Fruit fly (Drosophila melanogaster) whole organism, embryonic: ENCODE measurements around the gene CG33687.

Experiments
- CG11560 ChIP-seq: fragments of 200-800 bp; sonication (Bioruptor generic); IDR thresholded peaks from 3 replicates; pipeline ENCODE4 v1.3.6; 2022; ENCODE audit warnings: missing biosample characterization, missing genetic modification characterization
- CG11695 ChIP-seq: fragments of 200-800 bp; sonication (Bioruptor generic); IDR thresholded peaks from 3 replicates; pipeline ENCODE4 v1.3.6; 2022; ENCODE audit warnings: missing biosample characterization, missing genetic modification characterization
- CG13287 ChIP-seq: fragments of 200-800 bp; sonication (Bioruptor generic); IDR thresholded peaks from 2 replicates; pipeline ENCODE4 v1.3.6; 2022; ENCODE audit warnings: missing biosample characterization, missing genetic modification characterization; ENCODE audit not compliant: partially characterized antibody
- CG13894 ChIP-seq: fragments of 200-800 bp; sonication (Bioruptor generic); optimal IDR thresholded peaks from 3 replicates; lab custom pipeline; 2018; ENCODE audit warnings: missing biosample characterization, mild to moderate bottlenecking, missing genetic modification characterization, moderate library complexity
- CG14441 ChIP-seq: fragments of 200-800 bp; sonication (Bioruptor generic); IDR thresholded peaks from 2 replicates; pipeline ENCODE4 v1.3.6; 2022; ENCODE audit warnings: missing biosample characterization, missing genetic modification characterization
- CG15696 ChIP-seq: fragments of 200-800 bp; sonication (Bioruptor generic); optimal IDR thresholded peaks from 2 replicates; lab custom pipeline; 2019; ENCODE audit warnings: missing biosample characterization, mild to moderate bottlenecking, missing genetic modification characterization, moderate library complexity
- CG1603 ChIP-seq: fragments of 200-800 bp; sonication (Bioruptor generic); optimal IDR thresholded peaks from 2 replicates; lab custom pipeline; 2019; ENCODE audit warnings: missing biosample characterization, mild to moderate bottlenecking, missing genetic modification characterization, moderate library complexity
- CG16779 ChIP-seq: fragments of 200-800 bp; sonication (Bioruptor generic); IDR thresholded peaks from 2 replicates; pipeline ENCODE4 v1.3.6; 2022; ENCODE audit warnings: missing biosample characterization, missing genetic modification characterization
- CG16813 ChIP-seq: fragments of 200-800 bp; sonication (Bioruptor generic); IDR thresholded peaks from 3 replicates; pipeline ENCODE4 v1.3.6; 2022; ENCODE audit warnings: missing biosample characterization, missing genetic modification characterization; ENCODE audit not compliant: partially characterized antibody
- CG2129 ChIP-seq: fragments of 200-800 bp; sonication (Bioruptor generic); IDR thresholded peaks from 2 replicates; pipeline ENCODE4 v1.3.6; 2022; ENCODE audit warnings: missing biosample characterization, missing genetic modification characterization; ENCODE audit not compliant: partially characterized antibody
- CG2202 ChIP-seq: fragments of 200-800 bp; sonication (Bioruptor generic); optimal IDR thresholded peaks from 2 replicates; lab custom pipeline; 2018; ENCODE audit warnings: missing biosample characterization, mild to moderate bottlenecking, missing genetic modification characterization
- CG3407 ChIP-seq: fragments of 200-800 bp; sonication (Bioruptor generic); optimal IDR thresholded peaks from 2 replicates; lab custom pipeline; 2018; ENCODE audit warnings: missing biosample characterization, mild to moderate bottlenecking, missing genetic modification characterization
- CG4424 ChIP-seq: fragments of 200-800 bp; sonication (Bioruptor generic); optimal IDR thresholded peaks from 3 replicates; lab custom pipeline; 2016; ENCODE audit warnings: missing biosample characterization, missing genetic modification characterization
- CG6813 ChIP-seq: fragments of 200-800 bp; sonication (Bioruptor generic); optimal IDR thresholded peaks from 2 replicates; lab custom pipeline; 2017; ENCODE audit warnings: missing biosample characterization, missing genetic modification characterization, mild to moderate bottlenecking, moderate library complexity, missing genetic modification reagents
- CG7271 ChIP-seq: fragments of 200-800 bp; sonication (Bioruptor generic); optimal IDR thresholded peaks from 2 replicates; lab custom pipeline; 2018; ENCODE audit warnings: missing biosample characterization, mild to moderate bottlenecking, missing genetic modification characterization, moderate library complexity
- CG8359 ChIP-seq: fragments of 200-800 bp; sonication (Bioruptor generic); optimal IDR thresholded peaks from 2 replicates; lab custom pipeline; 2017; ENCODE audit warnings: missing biosample characterization, mild to moderate bottlenecking, missing genetic modification characterization, borderline replicate concordance
- Deaf1 ChIP-seq: fragments of 200-800 bp; optimal IDR thresholded peaks from 3 replicates; lab custom pipeline; 2019; ENCODE audit warnings: missing biosample characterization, mild to moderate bottlenecking, missing genetic modification characterization, moderate library complexity
- Drgx ChIP-seq: fragments of 200-800 bp; sonication (Bioruptor generic); IDR thresholded peaks from 2 replicates; pipeline ENCODE4 v1.3.6; 2022; ENCODE audit warnings: missing biosample characterization, missing genetic modification characterization
- Gsc ChIP-seq: fragments of 200-800 bp; sonication (Bioruptor generic); IDR thresholded peaks from 2 replicates; pipeline ENCODE4 v1.3.6; 2022; ENCODE audit warnings: missing biosample characterization, missing genetic modification characterization
- Hand ChIP-seq: fragments of 200-800 bp; sonication (Bioruptor generic); optimal IDR thresholded peaks from 2 replicates; lab custom pipeline; 2017; ENCODE audit warnings: mild to moderate bottlenecking, missing biosample characterization, missing genetic modification reagents, missing genetic modification characterization
- HmgZ ChIP-seq: fragments of 200-800 bp; sonication (Bioruptor generic); optimal IDR thresholded peaks from 2 replicates; lab custom pipeline; 2018; ENCODE audit warnings: missing biosample characterization, mild to moderate bottlenecking, missing genetic modification characterization
- NC2α ChIP-seq: fragments of 200-800 bp; sonication (Bioruptor generic); optimal IDR thresholded peaks from 2 replicates; lab custom pipeline; 2016; ENCODE audit warnings: missing biosample characterization, missing genetic modification characterization
- NFAT ChIP-seq: fragments of 200-800 bp; sonication (Bioruptor generic); IDR thresholded peaks from 2 replicates; pipeline ENCODE4 v1.3.6; 2022; ENCODE audit warnings: missing biosample characterization, missing genetic modification characterization
- Poxn ChIP-seq: fragments of 200-800 bp; sonication (Bioruptor generic); IDR thresholded peaks from 2 replicates; pipeline ENCODE4 v1.3.6; 2022; ENCODE audit warnings: missing biosample characterization, missing genetic modification characterization
- Rx ChIP-seq: fragments of 200-800 bp; sonication (Bioruptor generic); IDR thresholded peaks from 2 replicates; pipeline ENCODE4 v1.3.6; 2022; ENCODE audit warnings: missing biosample characterization, missing genetic modification characterization
- TFAM ChIP-seq: fragments of 200-800 bp; sonication (Bioruptor generic); optimal IDR thresholded peaks from 2 replicates; lab custom pipeline; 2017; ENCODE audit warnings: missing biosample characterization, missing genetic modification characterization, inconsistent platforms
- Usf ChIP-seq: fragments of 200-800 bp; sonication (Bioruptor generic); optimal IDR thresholded peaks from 2 replicates; lab custom pipeline; 2017; ENCODE audit warnings: missing genotype, missing biosample characterization, missing genetic modification characterization
- Vsx1 ChIP-seq: fragments of 200-800 bp; sonication (Bioruptor generic); optimal IDR thresholded peaks from 2 replicates; lab custom pipeline; 2017; ENCODE audit warnings: missing biosample characterization, mild to moderate bottlenecking, missing genetic modification characterization, missing genetic modification reagents
- bbx ChIP-seq: fragments of 200-800 bp; sonication (Bioruptor generic); IDR thresholded peaks from 2 replicates; pipeline ENCODE4 v1.3.6; 2022; ENCODE audit warnings: missing biosample characterization, missing genetic modification characterization; ENCODE audit not compliant: partially characterized antibody
- caup ChIP-seq: fragments of 200-800 bp; sonication (Bioruptor generic); optimal IDR thresholded peaks from 3 replicates; lab custom pipeline; 2017; ENCODE audit warnings: missing biosample characterization, mild to moderate bottlenecking, missing genetic modification characterization, moderate library complexity; ENCODE audit not compliant: severe bottlenecking
- ftz-f1 ChIP-seq: fragments of 200-800 bp; sonication (Bioruptor generic); optimal IDR thresholded peaks from 2 replicates; lab custom pipeline; 2016; ENCODE audit warnings: missing biosample characterization, missing genetic modification characterization
- gcm ChIP-seq: fragments of 200-800 bp; sonication (Bioruptor generic); optimal IDR thresholded peaks from 2 replicates; lab custom pipeline; 2019; ENCODE audit warnings: missing biosample characterization, mild to moderate bottlenecking, missing genetic modification characterization, moderate library complexity
- grn ChIP-seq: fragments of 200-800 bp; sonication (Bioruptor generic); optimal IDR thresholded peaks from 3 replicates; lab custom pipeline; 2017; ENCODE audit warnings: missing biosample characterization, missing genetic modification characterization
- ham ChIP-seq: fragments of 200-800 bp; sonication (Bioruptor generic); IDR thresholded peaks from 2 replicates; pipeline ENCODE4 v1.3.6; 2022; ENCODE audit warnings: missing biosample characterization, missing genetic modification characterization
- jigr1 ChIP-seq: fragments of 200-800 bp; sonication (Bioruptor generic); IDR thresholded peaks from 3 replicates; pipeline ENCODE4 v1.3.6; 2022; ENCODE audit warnings: missing biosample characterization, missing genetic modification characterization
- jing ChIP-seq: fragments of 200-800 bp; sonication (Bioruptor generic); optimal IDR thresholded peaks from 2 replicates; lab custom pipeline; 2018; ENCODE audit warnings: missing biosample characterization, mild to moderate bottlenecking, missing genetic modification characterization
- kay ChIP-seq: fragments of 200-800 bp; sonication (Bioruptor generic); optimal IDR thresholded peaks from 2 replicates; lab custom pipeline; 2016; ENCODE audit warnings: missing biosample characterization, missing genetic modification characterization
- kni ChIP-seq: fragments of 200-800 bp; sonication (Bioruptor generic); optimal IDR thresholded peaks from 3 replicates; lab custom pipeline; 2017; ENCODE audit warnings: mild to moderate bottlenecking, missing biosample characterization, missing genetic modification reagents, missing genetic modification characterization
- knrl ChIP-seq: fragments of 200-800 bp; sonication (Bioruptor generic); IDR thresholded peaks from 3 replicates; pipeline ENCODE4 v1.3.6; 2022; ENCODE audit warnings: missing biosample characterization, missing genetic modification characterization; ENCODE audit not compliant: partially characterized antibody
- lab ChIP-seq: fragments of 200-800 bp; sonication (Bioruptor generic); optimal IDR thresholded peaks from 3 replicates; lab custom pipeline; 2017; ENCODE audit warnings: missing biosample characterization, missing genetic modification characterization, mild to moderate bottlenecking, moderate library complexity, missing genetic modification reagents
- nmo ChIP-seq: fragments of 200-800 bp; sonication (Bioruptor generic); optimal IDR thresholded peaks from 2 replicates; lab custom pipeline; 2018; ENCODE audit warnings: missing biosample characterization, mild to moderate bottlenecking, missing genetic modification characterization, moderate library complexity
- onecut ChIP-seq: fragments of 200-800 bp; sonication (Bioruptor generic); IDR thresholded peaks from 2 replicates; pipeline ENCODE4 v1.3.6; 2022; ENCODE audit warnings: missing biosample characterization, missing genetic modification characterization
- phol ChIP-seq: fragments of 200-800 bp; sonication (Bioruptor generic); optimal IDR thresholded peaks from 3 replicates; lab custom pipeline; 2018; ENCODE audit warnings: missing biosample characterization, mild to moderate bottlenecking, missing genetic modification characterization, moderate library complexity
- row ChIP-seq: fragments of 200-800 bp; sonication (Bioruptor generic); IDR thresholded peaks from 3 replicates; pipeline ENCODE4 v1.3.6; 2022; ENCODE audit warnings: missing biosample characterization, missing genetic modification characterization
- sens ChIP-seq: fragments of 200-800 bp; sonication (Bioruptor generic); peaks from one replicate; lab custom pipeline; 2016; ENCODE audit warnings: missing biosample characterization, missing genetic modification characterization
- sisA ChIP-seq: fragments of 200-800 bp; sonication (Bioruptor generic); IDR thresholded peaks from 2 replicates; pipeline ENCODE4 v1.3.6; 2022; ENCODE audit warnings: missing biosample characterization, missing genetic modification characterization
- trem ChIP-seq: fragments of 200-800 bp; optimal IDR thresholded peaks from 3 replicates; lab custom pipeline; 2019; ENCODE audit warnings: missing biosample characterization, mild to moderate bottlenecking, missing genetic modification characterization, moderate library complexity
- trh ChIP-seq: fragments of 200-800 bp; sonication (Bioruptor generic); optimal IDR thresholded peaks from 2 replicates; lab custom pipeline; 2016; ENCODE audit warnings: missing biosample characterization, missing genetic modification characterization
- unc-4 ChIP-seq: fragments of 200-800 bp; sonication (Bioruptor generic); IDR thresholded peaks from 2 replicates; pipeline ENCODE4 v1.3.6; 2022; ENCODE audit warnings: missing biosample characterization, missing genetic modification characterization; ENCODE audit not compliant: partially characterized antibody
- wdn ChIP-seq: fragments of 200-800 bp; sonication (Bioruptor generic); IDR thresholded peaks from 2 replicates; pipeline ENCODE4 v1.3.6; 2022; ENCODE audit warnings: missing biosample characterization, missing genetic modification characterization
- zfh2 ChIP-seq: fragments of 200-800 bp; sonication (Bioruptor generic); optimal IDR thresholded peaks from 2 replicates; lab custom pipeline; 2016; ENCODE audit warnings: missing biosample characterization, missing genetic modification characterization

The CG33687 gene

dm6 chr3L:16172809-16173276 is 24.8 kb upstream of the CG33687 start (continued):
- TF ChIP-seq unc-4 (GFP tag; lab: Robert Waterston, UW) (no peak), CG14441 (no peak), lab (GFP tag; lab: Kevin White, UChicago) (peak; percentile 11), CG16779 (GFP tag; lab: Robert Waterston, UW) (no peak), row (GFP tag; lab: Robert Waterston, UW) (peak; percentile 46; the same call in 2 of the 3 replicates), phol (tag; lab: Kevin White, UChicago) (peak; percentile 61), Rx (GFP tag; lab: Robert Waterston, UW) (no peak), ham (GFP tag; lab: Robert Waterston, UW) (no peak), Gsc (GFP tag; lab: Robert Waterston, UW) (no peak), Deaf1 (tag; lab: Kevin White, UChicago) (no peak), trem (peak; percentile 13), CG13894 (tag; lab: Kevin White, UChicago) (no peak), jigr1 (GFP tag; lab: Robert Waterston, UW) (no peak), CG15696 (no peak), Poxn (GFP tag; lab: Robert Waterston, UW) (no peak), gcm (GFP tag; lab: Kevin White, UChicago) (no peak), CG16813 (GFP tag; lab: Robert Waterston, UW) (no peak), Usf (GFP tag; lab: Kevin White, UChicago) (no peak), CG2202 (no peak), CG2129 (GFP tag; lab: Robert Waterston, UW) (no peak), knrl (no peak), CG11560 (tag; lab: Robert Waterston, UW) (no peak), kay (GFP tag; lab: Kevin White, UChicago) (no peak), NC2α (GFP tag; lab: Kevin White, UChicago) (no peak), nmo (GFP tag; lab: Kevin White, UChicago) (peak; percentile 70), Hand (GFP tag; lab: Kevin White, UChicago) (no peak), ftz-f1 (no peak), sisA (GFP tag; lab: Robert Waterston, UW) (no peak), wdn (GFP tag; lab: Robert Waterston, UW) (no peak), CG6813 (GFP tag; lab: Kevin White, UChicago) (no peak), trh (GFP tag; lab: Kevin White, UChicago) (no peak), CG3407 (no peak), onecut (GFP tag; lab: Robert Waterston, UW) (no peak), CG1603 (tag; lab: Kevin White, UChicago) (no peak), HmgZ (tag; lab: Kevin White, UChicago) (no peak), Drgx (no peak), CG8359 (no peak), NFAT (no peak), sens (GFP tag; lab: Kevin White, UChicago) (peak; percentile 35), CG13287 (GFP tag; lab: Robert Waterston, UW) (no peak), bbx (GFP tag; lab: Robert Waterston, UW) (no peak), TFAM (GFP tag; lab: Kevin White, UChicago) (no peak), caup (no peak), zfh2 (GFP tag; lab: Kevin White, UChicago) (no peak), CG4424 (GFP tag; lab: Kevin White, UChicago) (peak; percentile 40), jing (GFP tag; lab: Kevin White, UChicago) (no peak), kni (no peak), grn (GFP tag; lab: Kevin White, UChicago) (no peak), CG7271 (tag; lab: Kevin White, UChicago) (no peak), Vsx1 (GFP tag; lab: Kevin White, UChicago) (no peak), CG11695 (GFP tag; lab: Robert Waterston, UW) (no peak)
